Worm (Caenorhabditis elegans) whole organism, mixed stage, embryonic: Measurements from ENCODE around the gene srxa-19.

Source experiments
- elt-1 ChIP-seq: sonication (generic microtip); optimal IDR thresholded peaks from 2 replicates; lab custom pipeline; 2017; ENCODE audit warnings: missing genetic modification characterization, mild to moderate bottlenecking, missing compliant biosample characterization, antibody characterized with exemption, moderate library complexity, borderline replicate concordance; ENCODE audit not compliant: insufficient read depth
- flh-1 ChIP-seq: fragments of 200-800 bp; sonication (Bioruptor generic); optimal IDR thresholded peaks from 2 replicates; lab custom pipeline; 2018; ENCODE audit warnings: mild to moderate bottlenecking, missing genetic modification characterization, moderate library complexity, missing compliant biosample characterization
- nhr-12 ChIP-seq: fragments of 150-350 bp; optimal IDR thresholded peaks from 2 replicates; lab custom pipeline; 2014; ENCODE audit warnings: missing biosample characterization, missing genetic modification characterization
- unc-39 ChIP-seq: fragments of 150-350 bp; optimal IDR thresholded peaks from 2 replicates; lab custom pipeline; 2014; ENCODE audit warnings: missing biosample characterization, missing genetic modification characterization
- unc-62 ChIP-seq: fragments of 150-350 bp; optimal IDR thresholded peaks from 2 replicates; lab custom pipeline; 2014; ENCODE audit warnings: missing biosample characterization, missing genetic modification reagents, missing genetic modification characterization
- ztf-11 ChIP-seq: fragments of 150-350 bp; optimal IDR thresholded peaks from 2 replicates; lab custom pipeline; 2014; ENCODE audit warnings: missing biosample characterization, missing genetic modification characterization

- no peak for TF ChIP-seq ztf-11 (tag; lab: Kevin White, UChicago)
- TF ChIP-seq flh-1 (GFP tag; lab: Kevin White, UChicago) = no peak
- no peak for TF ChIP-seq unc-62 (GFP tag; lab: Kevin White, UChicago)
- no peak for TF ChIP-seq unc-39 (tag; lab: Kevin White, UChicago)
- TF ChIP-seq elt-1 (tag; lab: Kevin White, UChicago) = no peak
- TF ChIP-seq nhr-12 = no peak
These were observed 40.9 kb downstream of the srxa-19 start, which contains the start of gene nhr-205 for ce11 chrV:10081636-10082035.
